Worm (Caenorhabditis elegans) whole organism, L3 larva: ENCODE results near the gene F20H11.4.

ENCODE experiments used
- R02D3.7 ChIP-seq: fragments of 150-350 bp; optimal IDR thresholded peaks from 2 replicates; lab custom pipeline; 2014; ENCODE audit warnings: missing biosample characterization, missing genetic modification characterization
- ZK546.5 ChIP-seq: sonication (generic microtip); optimal IDR thresholded peaks from 2 replicates; lab custom pipeline; 2017; ENCODE audit warnings: missing biosample characterization, missing genetic modification characterization
- aly-2 ChIP-seq: fragments of 150-350 bp; optimal IDR thresholded peaks from 2 replicates; lab custom pipeline; 2014; ENCODE audit warnings: missing biosample characterization, missing genetic modification characterization
- ama-1 ChIP-seq: fragments of 150-350 bp; optimal IDR thresholded peaks from 2 replicates; lab custom pipeline; 2018
- ceh-16 ChIP-seq: sonication (generic microtip); optimal IDR thresholded peaks from 2 replicates; lab custom pipeline; 2017; ENCODE audit warnings: missing biosample characterization, missing genetic modification characterization
- ceh-28 ChIP-seq: fragments of 150-350 bp; optimal IDR thresholded peaks from 2 replicates; lab custom pipeline; 2014; ENCODE audit warnings: missing biosample characterization, missing genetic modification reagents, missing genetic modification characterization
- ceh-82 ChIP-seq: fragments of 150-350 bp; optimal IDR thresholded peaks from 2 replicates; lab custom pipeline; 2014; ENCODE audit warnings: missing biosample characterization, missing genetic modification characterization
- ceh-9 ChIP-seq: sonication (generic microtip); optimal IDR thresholded peaks from 2 replicates; lab custom pipeline; 2018; ENCODE audit warnings: missing biosample characterization, missing genetic modification characterization
- daf-12 ChIP-seq: fragments of 150-350 bp; optimal IDR thresholded peaks from 2 replicates; lab custom pipeline; 2014; ENCODE audit warnings: missing biosample characterization, missing genetic modification reagents, missing genetic modification characterization
- egl-27 ChIP-seq: sonication (generic microtip); optimal IDR thresholded peaks from 4 replicates; lab custom pipeline; 2017; ENCODE audit warnings: missing biosample characterization, missing genetic modification reagents, missing genetic modification characterization
- egl-5 ChIP-seq: fragments of 150-350 bp; optimal IDR thresholded peaks from 2 replicates; lab custom pipeline; 2017; ENCODE audit warnings: missing biosample characterization, missing genetic modification reagents, missing genetic modification characterization, inconsistent platforms
- elt-1 ChIP-seq: fragments of 150-350 bp; optimal IDR thresholded peaks from 2 replicates; lab custom pipeline; 2014; ENCODE audit warnings: missing biosample characterization, missing genetic modification characterization
- elt-2 ChIP-seq: sonication (generic microtip); optimal IDR thresholded peaks from 2 replicates; lab custom pipeline; 2016; ENCODE audit warnings: missing genetic modification reagents, mild to moderate bottlenecking, missing genetic modification characterization, missing compliant biosample characterization
- elt-3 ChIP-seq, 3 experiments: fragments of 150-350 bp in 1 of 3; sonication (generic microtip) in 2 of 3; optimal IDR thresholded peaks; 2 replicates in 2 of 3; 4 replicates in 1 of 3; lab custom pipeline; 2014 to 2017; ENCODE audit warnings: missing biosample characterization in 3 of 3, missing genetic modification characterization in 3 of 3
- eor-1 ChIP-seq, 2 experiments: fragments of 150-350 bp; optimal IDR thresholded peaks; 2 replicates each; lab custom pipeline; 2014 to 2018; ENCODE audit warnings: missing biosample characterization in 2 of 2, missing genetic modification characterization in 2 of 2
- fkh-10 ChIP-seq: sonication (generic microtip); optimal IDR thresholded peaks from 2 replicates; lab custom pipeline; 2017; ENCODE audit warnings: missing biosample characterization, missing genetic modification reagents, missing genetic modification characterization
- fkh-2 ChIP-seq: fragments of 150-350 bp; optimal IDR thresholded peaks from 2 replicates; lab custom pipeline; 2014; ENCODE audit warnings: missing biosample characterization, missing genetic modification reagents, missing genetic modification characterization
- fos-1 ChIP-seq: fragments of 150-350 bp; optimal IDR thresholded peaks from 2 replicates; lab custom pipeline; 2014; ENCODE audit warnings: missing biosample characterization, missing genetic modification characterization
- hmg-11 ChIP-seq: sonication (generic microtip); optimal IDR thresholded peaks from 2 replicates; lab custom pipeline; 2016; ENCODE audit warnings: missing genetic modification characterization, missing compliant biosample characterization
- jun-1 ChIP-seq: fragments of 150-350 bp; optimal IDR thresholded peaks from 2 replicates; lab custom pipeline; 2014; ENCODE audit warnings: missing biosample characterization, missing genetic modification reagents, missing genetic modification characterization
- lin-15B ChIP-seq: fragments of 150-350 bp; optimal IDR thresholded peaks from 2 replicates; lab custom pipeline; 2014; ENCODE audit warnings: missing biosample characterization, missing genetic modification characterization
- lin-39 ChIP-seq: fragments of 150-350 bp; optimal IDR thresholded peaks from 2 replicates; lab custom pipeline; 2018; ENCODE audit warnings: missing biosample characterization, missing genetic modification reagents, missing genetic modification characterization
- lsy-12 ChIP-seq: sonication (generic microtip); optimal IDR thresholded peaks from 2 replicates; lab custom pipeline; 2016; ENCODE audit warnings: mild to moderate bottlenecking, missing genetic modification characterization, missing compliant biosample characterization
- mdl-1 ChIP-seq: fragments of 150-350 bp; optimal IDR thresholded peaks from 2 replicates; lab custom pipeline; 2014; ENCODE audit warnings: missing biosample characterization, missing genetic modification characterization
- mml-1 ChIP-seq: fragments of 150-350 bp; sonication (generic microtip); optimal IDR thresholded peaks from 3 replicates; lab custom pipeline; 2014; ENCODE audit warnings: missing biosample characterization, missing genetic modification characterization
- nfya-1 ChIP-seq: sonication (generic microtip); optimal IDR thresholded peaks from 2 replicates; lab custom pipeline; 2017; ENCODE audit warnings: missing genetic modification characterization, mild to moderate bottlenecking, missing compliant biosample characterization, antibody characterized with exemption, moderate library complexity; ENCODE audit not compliant: insufficient read depth
- nhr-11 ChIP-seq: fragments of 150-350 bp; optimal IDR thresholded peaks from 2 replicates; lab custom pipeline; 2014; ENCODE audit warnings: missing biosample characterization, missing genetic modification characterization
- nhr-12 ChIP-seq: fragments of 150-350 bp; optimal IDR thresholded peaks from 2 replicates; lab custom pipeline; 2014; ENCODE audit warnings: missing biosample characterization, missing genetic modification characterization
- nhr-23 ChIP-seq: fragments of 150-350 bp; optimal IDR thresholded peaks from 2 replicates; lab custom pipeline; 2014; ENCODE audit warnings: missing biosample characterization, missing genetic modification reagents, missing genetic modification characterization
- nhr-237 ChIP-seq: fragments of 150-350 bp; optimal IDR thresholded peaks from 2 replicates; lab custom pipeline; 2014; ENCODE audit warnings: missing biosample characterization, missing genetic modification characterization
- nhr-25 ChIP-seq: sonication (generic microtip); optimal IDR thresholded peaks from 2 replicates; lab custom pipeline; 2017; ENCODE audit warnings: missing biosample characterization, missing genetic modification characterization
- nhr-28 ChIP-seq: fragments of 150-350 bp; optimal IDR thresholded peaks from 2 replicates; lab custom pipeline; 2014; ENCODE audit warnings: missing biosample characterization, missing genetic modification characterization
- nhr-43 ChIP-seq: sonication (generic microtip); optimal IDR thresholded peaks from 2 replicates; lab custom pipeline; 2016; ENCODE audit warnings: mild to moderate bottlenecking, missing genetic modification characterization, missing compliant biosample characterization; ENCODE audit not compliant: poor library complexity, severe bottlenecking
- nhr-67 ChIP-seq: fragments of 150-350 bp; optimal IDR thresholded peaks from 2 replicates; lab custom pipeline; 2014; ENCODE audit warnings: missing biosample characterization, missing genetic modification characterization
- nhr-76 ChIP-seq: fragments of 150-350 bp; sonication (generic microtip); optimal IDR thresholded peaks from 5 replicates; lab custom pipeline; 2014; ENCODE audit warnings: missing biosample characterization, missing genetic modification characterization
- nhr-77 ChIP-seq: fragments of 150-350 bp; optimal IDR thresholded peaks from 2 replicates; lab custom pipeline; 2014; ENCODE audit warnings: missing biosample characterization, missing genetic modification characterization
- pha-4 ChIP-seq: fragments of 150-350 bp; optimal IDR thresholded peaks from 2 replicates; lab custom pipeline; 2014; ENCODE audit warnings: missing biosample characterization, missing genetic modification reagents, missing genetic modification characterization
- pqm-1 ChIP-seq: fragments of 150-350 bp; optimal IDR thresholded peaks from 2 replicates; lab custom pipeline; 2017; ENCODE audit warnings: missing biosample characterization, missing genetic modification characterization, inconsistent platforms
- sea-2 ChIP-seq: fragments of 150-350 bp; sonication (generic microtip); optimal IDR thresholded peaks from 4 replicates; lab custom pipeline; 2014; ENCODE audit warnings: missing biosample characterization, missing genetic modification reagents, missing genetic modification characterization
- skn-1 ChIP-seq: fragments of 150-350 bp; optimal IDR thresholded peaks from 2 replicates; lab custom pipeline; 2014; ENCODE audit warnings: missing biosample characterization, missing genetic modification characterization
- snpc-4 ChIP-seq: fragments of 150-350 bp; optimal IDR thresholded peaks from 2 replicates; lab custom pipeline; 2014; ENCODE audit warnings: missing biosample characterization, missing genetic modification characterization
- tbx-2 ChIP-seq: sonication (generic microtip); optimal IDR thresholded peaks from 2 replicates; lab custom pipeline; 2016; ENCODE audit warnings: mild to moderate bottlenecking, missing genetic modification characterization, missing compliant biosample characterization
- unc-39 ChIP-seq: sonication (generic microtip); optimal IDR thresholded peaks from 4 replicates; lab custom pipeline; 2017; ENCODE audit warnings: missing biosample characterization, missing genetic modification characterization
- unc-62 ChIP-seq: fragments of 150-350 bp; sonication (generic microtip); optimal IDR thresholded peaks from 4 replicates; lab custom pipeline; 2014; ENCODE audit warnings: missing biosample characterization, missing genetic modification reagents, missing genetic modification characterization
- zag-1 ChIP-seq: fragments of 150-350 bp; optimal IDR thresholded peaks from 2 replicates; lab custom pipeline; 2014; ENCODE audit warnings: missing biosample characterization, missing genetic modification characterization
- ztf-11 ChIP-seq: fragments of 150-350 bp; optimal IDR thresholded peaks from 2 replicates; lab custom pipeline; 2014; ENCODE audit warnings: missing biosample characterization, missing genetic modification characterization
- ztf-4 ChIP-seq: fragments of 150-350 bp; optimal IDR thresholded peaks from 2 replicates; lab custom pipeline; 2014; ENCODE audit warnings: missing biosample characterization, missing genetic modification characterization

F20H11.4 gene

DNA sequence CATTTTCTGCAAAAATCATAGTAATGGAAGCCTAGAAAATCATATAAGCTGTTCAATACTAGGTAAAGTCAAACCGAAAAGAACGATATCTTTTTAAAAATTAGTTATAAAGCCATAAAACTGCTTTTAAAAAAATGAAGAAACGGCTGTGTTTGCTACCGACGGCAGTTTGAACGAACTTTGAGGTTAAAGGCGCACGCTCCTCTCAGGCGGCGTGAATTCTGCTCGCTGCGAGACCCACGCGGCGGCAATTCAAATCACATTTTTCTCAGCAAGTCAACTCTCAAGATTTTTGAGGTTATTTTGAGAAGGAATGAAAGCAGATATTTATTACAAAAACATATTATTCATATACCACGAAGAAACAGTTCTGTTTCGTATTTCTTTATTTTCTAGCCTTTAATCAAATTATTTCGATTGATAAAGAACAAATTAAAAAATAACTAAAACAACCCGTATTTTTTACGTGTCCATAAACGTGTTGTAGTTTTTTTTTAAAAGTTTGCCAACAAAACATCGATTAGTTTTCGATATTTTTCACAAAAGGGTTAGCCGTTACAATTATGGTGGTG lies at the start of gene F20H11.4, which contains the start of gene mdh-2:
Gene F20H11.4 (plus strand): TSS at position 522 of the 572 bp plus-strand sequence.
Gene mdh-2 (minus strand): TSS at position 6 of the 572 bp plus-strand sequence.
- TF ChIP-seq lin-39 (tag; lab: Kevin White, UChicago) (peak; percentile 77), hmg-11 (tag; lab: Kevin White, UChicago) (peak; percentile 73), eor-1 (tag; optimal IDR thresholded peaks at IDR 0.05; lab: Kevin White, UChicago) (no peak), lin-15B (tag; lab: Kevin White, UChicago) (peak; percentile 86), ama-1 (lab: Kevin White, UChicago) (no peak), nhr-76 (tag; lab: Kevin White, UChicago) (no peak), unc-62 (GFP tag; lab: Kevin White, UChicago) (no peak), pqm-1 (tag; lab: Kevin White, UChicago) (peak; percentile 34), tbx-2 (no peak), unc-39 (no peak), ceh-9 (tag; lab: Kevin White, UChicago) (no peak), nhr-237 (no peak), mml-1 (tag; lab: Kevin White, UChicago) (no peak), nhr-77 (tag; lab: Kevin White, UChicago) (no peak), fkh-10 (GFP tag; lab: Kevin White, UChicago) (no peak), fos-1 (no peak), egl-27 (no peak), nhr-67 (tag; lab: Kevin White, UChicago) (no peak), nfya-1 (tag; lab: Kevin White, UChicago) (peak; percentile 87), elt-2 (peak; percentile 54), nhr-43 (tag; lab: Kevin White, UChicago) (peak; percentile 49), nhr-23 (peak; percentile 70), ceh-16 (tag; lab: Kevin White, UChicago) (no peak), R02D3.7 (tag; lab: Kevin White, UChicago) (peak; percentile 52), ZK546.5 (tag; lab: Kevin White, UChicago) (no peak), ztf-11 (tag; lab: Kevin White, UChicago) (no peak), ceh-28 (tag; lab: Kevin White, UChicago) (peak; percentile 14), elt-3 (tag; optimal IDR thresholded peaks at IDR 0.05; lab: Kevin White, UChicago) (no peak), daf-12 (tag; lab: Kevin White, UChicago) (no peak), jun-1 (peak; percentile 27), nhr-12 (no peak), snpc-4 (tag; lab: Kevin White, UChicago) (peak; percentile 62), nhr-11 (tag; lab: Kevin White, UChicago) (no peak), skn-1 (peak; percentile 66), lsy-12 (tag; lab: Kevin White, UChicago) (peak; percentile 16), egl-5 (peak; percentile 43), pha-4 (tag; lab: Kevin White, UChicago) (peak; percentile 95), zag-1 (tag; lab: Kevin White, UChicago) (no peak), fkh-2 (tag; lab: Kevin White, UChicago) (no peak), ztf-4 (tag; lab: Kevin White, UChicago) (no peak), aly-2 (tag; lab: Kevin White, UChicago) (no peak), sea-2 (no peak), elt-1 (tag; lab: Kevin White, UChicago) (no peak), mdl-1 (tag; lab: Kevin White, UChicago) (no peak), ceh-82 (tag; lab: Kevin White, UChicago) (no peak), nhr-28 (tag; lab: Kevin White, UChicago) (no peak), nhr-25 (tag; lab: Kevin White, UChicago) (peak; percentile 87)
